Worm (Caenorhabditis elegans): ENCODE data around the gene del-10.

DNA sequence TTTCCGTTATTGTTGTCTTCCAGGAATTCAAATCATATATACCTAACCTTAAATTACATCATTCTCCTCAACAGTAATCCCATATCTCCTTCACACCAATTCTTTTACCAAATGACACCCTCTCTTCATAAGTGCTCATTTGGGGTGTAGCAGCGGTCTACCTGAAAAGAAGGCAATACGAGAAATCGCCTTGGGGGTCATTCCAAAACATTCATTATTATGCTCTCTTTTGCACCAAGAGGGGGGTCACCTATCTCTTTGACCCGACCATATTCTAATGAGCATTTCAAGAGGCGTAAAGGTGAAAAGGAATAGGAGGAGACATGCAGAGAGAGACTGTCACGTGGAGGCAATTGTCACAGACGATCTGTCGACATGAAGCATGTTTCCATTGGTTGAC, 45.1 kb downstream of the del-10 start:
- no peak for TF ChIP-seq fos-1 (tag; optimal IDR thresholded peaks at IDR 0.05)
- TF ChIP-seq blmp-1 (tag; optimal IDR thresholded peaks at IDR 0.05; ENCODE audit: insufficient read depth) = no peak
- no peak for TF ChIP-seq unc-39 (tag; optimal IDR thresholded peaks at IDR 0.05)
- no peak for TF ChIP-seq elt-3 (tag; optimal IDR thresholded peaks at IDR 0.05)
- no peak for TF ChIP-seq aly-2 (tag; optimal IDR thresholded peaks at IDR 0.05)
- no peak for TF ChIP-seq ztf-4 (tag; optimal IDR thresholded peaks at IDR 0.05)
- TF ChIP-seq nhr-77 (tag; optimal IDR thresholded peaks at IDR 0.05) = no peak
- no peak for TF ChIP-seq ztf-11 (tag; optimal IDR thresholded peaks at IDR 0.05)
- TF ChIP-seq nhr-12 (tag; optimal IDR thresholded peaks at IDR 0.05) = no peak
- TF ChIP-seq ceh-82 (tag; optimal IDR thresholded peaks at IDR 0.05) = no peak
- TF ChIP-seq ztf-1 (GFP tag; conservative IDR thresholded peaks at IDR 0.05) = no peak
- no peak for TF ChIP-seq zag-1 (tag; optimal IDR thresholded peaks at IDR 0.05)
